Fruit fly (Drosophila melanogaster): ENCODE data around the gene CG8939.

CG8939 gene

dm6 chrX:15974125-15974524 is 22.7 kb upstream of the CG8939 start, which contains the start of gene Or13a:
TSS of gene Or13a (plus strand) at chrX:15974425.
- no peak for TF ChIP-seq CG12605 (GFP tag; IDR thresholded peaks at IDR 0.05)

dm6 chrX:15976568-15976967 is 20.2 kb upstream of the CG8939 start, which contains the start of gene CG42766:
TSS of gene CG42766 (plus strand) at chrX:15976868.
- TF ChIP-seq CG8159 (tag; optimal IDR thresholded peaks at IDR 0.05) (no peak), CG10348 (GFP tag; IDR thresholded peaks at IDR 0.05) (no peak), Pif1A (GFP tag; optimal IDR thresholded peaks at IDR 0.05) (no peak), CG8301 (tag; optimal IDR thresholded peaks at IDR 0.05) (no peak), CG17806 (tag; optimal IDR thresholded peaks at IDR 0.05) (no peak), CG4496 (GFP tag; IDR thresholded peaks at IDR 0.05) (no peak), CG12605 (GFP tag; IDR thresholded peaks at IDR 0.05) (no peak), CG32121 (GFP tag; IDR thresholded peaks at IDR 0.05) (no peak), D1 (tag; optimal IDR thresholded peaks at IDR 0.05) (no peak), CG15710 (tag; optimal IDR thresholded peaks at IDR 0.05) (no peak), rn (GFP tag; IDR thresholded peaks at IDR 0.05) (no peak), Pif1B (GFP tag; optimal IDR thresholded peaks at IDR 0.05) (no peak), EcR (GFP tag; optimal IDR thresholded peaks at IDR 0.05) (no peak), CG34367 (tag; optimal IDR thresholded peaks at IDR 0.05) (no peak), CG14655 (GFP tag; optimal IDR thresholded peaks at IDR 0.05) (no peak), CG13204 (GFP tag; optimal IDR thresholded peaks at IDR 0.05) (no peak), gl (tag; optimal IDR thresholded peaks at IDR 0.05) (no peak), Snoo (tag; optimal IDR thresholded peaks at IDR 0.05) (no peak)

dm6 chrX:15982844-15983243 is 14.0 kb upstream of the CG8939 start, which contains the start of gene Cep164:
TSS of gene Cep164 (minus strand) at chrX:15982944.
- TF ChIP-seq CG15710 (tag; optimal IDR thresholded peaks at IDR 0.05) (no peak), CG8159 (tag; optimal IDR thresholded peaks at IDR 0.05) (no peak), CG8301 (tag; optimal IDR thresholded peaks at IDR 0.05) (no peak), CG10348 (GFP tag; IDR thresholded peaks at IDR 0.05) (no peak), CG14655 (GFP tag; optimal IDR thresholded peaks at IDR 0.05) (no peak), Ets98B (GFP tag; IDR thresholded peaks at IDR 0.05) (no peak), CG17806 (tag; optimal IDR thresholded peaks at IDR 0.05) (no peak), rn (GFP tag; IDR thresholded peaks at IDR 0.05) (no peak), fd96Ca (GFP tag; IDR thresholded peaks at IDR 0.05) (no peak), CG9948 (tag; optimal IDR thresholded peaks at IDR 0.05) (no peak)

- TF ChIP-seq CG8159 (tag; optimal IDR thresholded peaks at IDR 0.05) = peak; percentile 6
- no peak for TF ChIP-seq CG14655 (GFP tag; optimal IDR thresholded peaks at IDR 0.05)
- 0 out of 3 replicates have a peak, but pooled peaks have one; percentile 14 for TF ChIP-seq CG4496 (GFP tag; IDR thresholded peaks at IDR 0.05)
Observed at dm6 chrX:15983501-15983900, 13.3 kb upstream of the CG8939 start, which contains the start of gene Slc25A46a. TSS of gene Slc25A46a (plus strand) at chrX:15983772.

dm6 chrX:15986654-15987053 is 10.2 kb upstream of the CG8939 start, which contains the start of gene ND-20:
TSS of gene ND-20 (minus strand) at chrX:15986808.
- TF ChIP-seq CG15710 (tag; optimal IDR thresholded peaks at IDR 0.05) (peak; percentile 9), fd96Ca (GFP tag; IDR thresholded peaks at IDR 0.05) (no peak)

dm6 chrX:15989631-15990030 is 7.2 kb upstream of the CG8939 start:
- no peak for TF ChIP-seq CG14655 (GFP tag; optimal IDR thresholded peaks at IDR 0.05)
- no peak for TF ChIP-seq CG34367 (tag; optimal IDR thresholded peaks at IDR 0.05)
- no peak for TF ChIP-seq CG12605 (GFP tag; IDR thresholded peaks at IDR 0.05)
- no peak for TF ChIP-seq CG15710 (tag; optimal IDR thresholded peaks at IDR 0.05)
- TF ChIP-seq Snoo (tag; optimal IDR thresholded peaks at IDR 0.05) = no peak
- TF ChIP-seq CG8159 (tag; optimal IDR thresholded peaks at IDR 0.05) = no peak
- no peak for TF ChIP-seq CG13204 (GFP tag; optimal IDR thresholded peaks at IDR 0.05)
- TF ChIP-seq Ets98B (GFP tag; IDR thresholded peaks at IDR 0.05) = no peak
- TF ChIP-seq D1 (tag; optimal IDR thresholded peaks at IDR 0.05) = no peak
- TF ChIP-seq CG17806 (tag; optimal IDR thresholded peaks at IDR 0.05) = no peak
- TF ChIP-seq CG10348 (GFP tag; IDR thresholded peaks at IDR 0.05) = no peak
- no peak for TF ChIP-seq EcR (GFP tag; optimal IDR thresholded peaks at IDR 0.05)
- TF ChIP-seq Pif1A (GFP tag; optimal IDR thresholded peaks at IDR 0.05) = no peak
- TF ChIP-seq CG9948 (tag; optimal IDR thresholded peaks at IDR 0.05) = no peak

- no peak for TF ChIP-seq Pif1A (GFP tag; optimal IDR thresholded peaks at IDR 0.05)
- TF ChIP-seq CG32121 (GFP tag; IDR thresholded peaks at IDR 0.05) = no peak
- TF ChIP-seq CG15710 (tag; optimal IDR thresholded peaks at IDR 0.05) = peak; percentile 11
- TF ChIP-seq Pif1B (GFP tag; optimal IDR thresholded peaks at IDR 0.05) = no peak
- no peak for TF ChIP-seq CG14655 (GFP tag; optimal IDR thresholded peaks at IDR 0.05)
- TF ChIP-seq gl (tag; optimal IDR thresholded peaks at IDR 0.05) = no peak
Observed at dm6 chrX:15991618-15992526, 4.9 kb upstream of the CG8939 start, which contains the start of the genes CG46312, eIF5 and exd. TSS of gene CG46312 (minus strand) at chrX:15991974. TSS of gene eIF5 (minus strand) at chrX:15991974. TSS of gene exd (plus strand) at chrX:15992468.

Data from whole organism, pupa.